Worm (Caenorhabditis elegans) whole organism, L4 larva: ENCODE measurements around the gene F54D5.23.

ENCODE experiments used
- aly-2 ChIP-seq: sonication (generic microtip); optimal IDR thresholded peaks from 2 replicates; lab custom pipeline; 2018; ENCODE audit warnings: missing biosample characterization, missing genetic modification characterization
- daf-16 ChIP-seq, 3 experiments: sonication (generic microtip); optimal IDR thresholded peaks; 2 replicates each; lab custom pipeline; 2016 to 2017; ENCODE audit warnings: missing genetic modification characterization in 3 of 3, missing genetic modification reagents in 3 of 3, mild to moderate bottlenecking in 2 of 3, missing compliant biosample characterization in 2 of 3, missing biosample characterization in 1 of 3, moderate library complexity in 1 of 3
- hlh-30 ChIP-seq: sonication (generic microtip); optimal IDR thresholded peaks from 2 replicates; lab custom pipeline; 2017; ENCODE audit warnings: antibody characterized with exemption, mild to moderate bottlenecking, missing genetic modification characterization, missing compliant biosample characterization; ENCODE audit not compliant: insufficient read depth
- jun-1 ChIP-seq: fragments of 150-350 bp; optimal IDR thresholded peaks from 2 replicates; lab custom pipeline; 2014; ENCODE audit warnings: missing biosample characterization, missing genetic modification reagents, missing genetic modification characterization
- lin-39 ChIP-seq: fragments of 150-350 bp; optimal IDR thresholded peaks from 2 replicates; lab custom pipeline; 2014; ENCODE audit warnings: missing biosample characterization, missing genetic modification reagents, missing genetic modification characterization
- mdt-29 ChIP-seq: fragments of 200-800 bp; sonication (Bioruptor generic); IDR thresholded peaks from 2 replicates; pipeline ENCODE4 v1.3.6; 2022; ENCODE audit warnings: missing genetic modification reagents, missing genetic modification characterization, missing compliant biosample characterization
- nhr-25 ChIP-seq: sonication (generic microtip); optimal IDR thresholded peaks from 2 replicates; lab custom pipeline; 2017; ENCODE audit warnings: missing genetic modification characterization, mild to moderate bottlenecking, missing compliant biosample characterization, antibody characterized with exemption, moderate library complexity, borderline replicate concordance; ENCODE audit not compliant: insufficient read depth
- nhr-41 ChIP-seq: fragments of 200-800 bp; sonication (Bioruptor generic); IDR thresholded peaks from 2 replicates; pipeline ENCODE4 v1.3.6; 2022; ENCODE audit warnings: missing genetic modification reagents, missing genetic modification characterization, missing compliant biosample characterization
- nhr-76 ChIP-seq: fragments of 150-350 bp; optimal IDR thresholded peaks from 2 replicates; lab custom pipeline; 2014; ENCODE audit warnings: missing biosample characterization, missing genetic modification characterization
- saeg-2 ChIP-seq: fragments of 200-800 bp; sonication (Bioruptor generic); IDR thresholded peaks from 2 replicates; pipeline ENCODE4 v1.3.6; 2022; ENCODE audit warnings: missing genetic modification reagents, missing genetic modification characterization, missing compliant biosample characterization
- unc-62 ChIP-seq, 3 experiments: fragments of 150-350 bp in 1 of 3; sonication (generic microtip); optimal IDR thresholded peaks in 2 of 3; peaks in 1 of 3; 1 replicate in 1 of 3; 2 replicates in 2 of 3; lab custom pipeline; 2014 to 2017; ENCODE audit warnings: missing biosample characterization in 3 of 3, missing genetic modification characterization in 3 of 3, missing genetic modification reagents in 3 of 3, missing genotype in 1 of 3

DNA sequence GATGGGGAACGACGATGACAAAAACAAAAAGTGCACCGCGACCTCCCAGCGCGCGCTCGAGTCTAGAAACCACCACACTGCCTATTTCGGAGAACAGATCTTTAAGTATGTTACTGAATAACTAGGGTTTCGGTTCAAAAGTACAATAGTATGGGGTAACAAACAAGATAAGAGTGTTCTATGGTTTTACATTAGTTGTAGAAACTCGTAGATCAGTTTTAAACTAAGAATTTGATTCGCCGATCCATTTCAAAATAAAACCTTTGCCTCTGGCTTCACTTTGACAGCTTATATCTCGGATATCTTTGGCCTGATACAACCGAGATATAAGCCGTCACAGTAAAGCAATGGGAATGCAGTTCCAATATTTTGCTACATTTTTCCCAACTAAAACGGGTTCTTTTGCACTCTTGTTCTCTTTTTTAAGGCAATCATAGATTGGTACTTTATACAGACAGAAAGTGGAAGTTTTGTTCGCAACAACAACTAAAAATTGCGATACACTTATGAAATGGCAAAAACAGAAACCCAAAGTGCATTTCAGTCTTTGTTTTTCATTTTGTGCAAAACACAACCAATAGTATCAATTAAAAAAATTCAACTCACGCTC is 47.4 kb upstream of the F54D5.23 start:
- no peak for TF ChIP-seq jun-1 (tag; lab: Kevin White, UChicago)
- no peak for TF ChIP-seq aly-2 (tag; lab: Kevin White, UChicago)
- TF ChIP-seq nhr-76: no peak
- TF ChIP-seq saeg-2: no peak
- TF ChIP-seq lin-39 (tag; lab: Kevin White, UChicago): no peak
- peak in 1 of 2 experiments; percentile 97 for TF ChIP-seq unc-62 (GFP tag; optimal IDR thresholded peaks at IDR 0.05 in 1 of 2; lab: Kevin White, UChicago)
- TF ChIP-seq unc-62 (tag; optimal IDR thresholded peaks at IDR 0.05; lab: Kevin White, UChicago): no peak
- no peak for TF ChIP-seq daf-16 (GFP tag; optimal IDR thresholded peaks at IDR 0.05; lab: Kevin White, UChicago)
- TF ChIP-seq daf-16 (tag; optimal IDR thresholded peaks at IDR 0.05; lab: Kevin White, UChicago): no peak
- TF ChIP-seq hlh-30 (tag; lab: Kevin White, UChicago): no peak
- TF ChIP-seq nhr-41 (GFP tag; lab: Robert Waterston, UW): no peak
- TF ChIP-seq nhr-25 (tag; lab: Kevin White, UChicago): no peak
- no peak for TF ChIP-seq mdt-29 (GFP tag; lab: Robert Waterston, UW)
